Worm (Caenorhabditis elegans): ENCODE measurements around the gene D1005.5.

The D1005.5 gene

DNA sequence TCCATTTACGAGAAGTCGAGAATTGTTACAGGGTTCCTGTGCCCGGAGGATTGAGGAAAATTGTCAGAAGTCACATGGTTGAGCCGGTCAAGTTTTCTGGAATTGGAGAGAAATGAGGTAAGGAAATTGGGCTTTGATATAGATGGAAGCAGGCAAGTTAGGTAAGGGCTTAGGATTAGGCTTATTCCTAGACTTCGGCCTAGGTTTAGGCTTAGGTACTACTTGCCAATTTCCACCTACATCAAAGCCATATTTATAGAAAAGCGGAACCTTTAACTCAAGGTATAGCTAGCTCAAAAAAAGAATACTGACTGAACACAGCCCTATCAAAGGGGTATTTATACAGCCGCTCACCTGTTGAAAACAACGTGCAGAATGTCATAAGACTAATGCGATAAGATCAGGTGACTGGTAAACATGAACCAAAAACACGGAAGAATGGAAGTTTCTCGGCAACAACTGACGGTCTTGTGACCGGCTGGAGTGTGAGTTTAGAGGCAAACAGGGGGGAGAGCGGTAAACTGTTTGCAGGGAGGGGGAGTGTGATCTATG lies 31.8 kb upstream of the D1005.5 start (continued):
- peak; percentile 100 for TF ChIP-seq nhr-85 (tag)
- peak; percentile 75 for TF ChIP-seq nhr-11 (tag; optimal IDR thresholded peaks at IDR 0.05)
- TF ChIP-seq nhr-84 (tag; optimal IDR thresholded peaks at IDR 0.05) = no peak
- peak; percentile 91 for TF ChIP-seq irx-1 (tag; optimal IDR thresholded peaks at IDR 0.05)
- no peak for TF ChIP-seq ceh-90 (tag; optimal IDR thresholded peaks at IDR 0.05)
- TF ChIP-seq ztf-11 (tag; optimal IDR thresholded peaks at IDR 0.05) = peak in 1 of 2 experiments; percentile 20
- peak; percentile 88 for TF ChIP-seq lir-3 (tag; optimal IDR thresholded peaks at IDR 0.05; ENCODE audit: poor library complexity)
- no peak for TF ChIP-seq nhr-12 (tag; optimal IDR thresholded peaks at IDR 0.05)
- no peak for TF ChIP-seq zag-1 (tag; optimal IDR thresholded peaks at IDR 0.05)
- no peak for TF ChIP-seq fkh-4 (tag; optimal IDR thresholded peaks at IDR 0.05; ENCODE audit: borderline replicate concordance)
- peak; percentile 85 for TF ChIP-seq sup-37 (GFP tag; optimal IDR thresholded peaks at IDR 0.05)
- peak; percentile 86 for TF ChIP-seq nhr-77 (tag; optimal IDR thresholded peaks at IDR 0.05)
- peak; percentile 96 for TF ChIP-seq grh-1 (GFP tag; IDR thresholded peaks at IDR 0.05)
- peak; percentile 69 to 75 for TF ChIP-seq efl-1 (optimal IDR thresholded peaks at IDR 0.05)
- peak; percentile 47 to 97 for TF ChIP-seq efl-1 (GFP tag; optimal IDR thresholded peaks at IDR 0.05 in 1 of 2)
- TF ChIP-seq nhr-76 (tag; optimal IDR thresholded peaks at IDR 0.05) = no peak
- TF ChIP-seq ces-1 (GFP tag; optimal IDR thresholded peaks at IDR 0.05) = no peak
- peak; percentile 96 for TF ChIP-seq snu-23 (GFP tag; optimal IDR thresholded peaks at IDR 0.05)
- TF ChIP-seq nhr-47 (tag; optimal IDR thresholded peaks at IDR 0.05) = peak; percentile 92
- TF ChIP-seq xbp-1 (tag; optimal IDR thresholded peaks at IDR 0.05) = peak; percentile 82
- TF ChIP-seq unc-30 (tag; optimal IDR thresholded peaks at IDR 0.05) = no peak
- TF ChIP-seq egl-27 (tag; optimal IDR thresholded peaks at IDR 0.05) = peak in 1 of 2 experiments; percentile 8
- no peak for TF ChIP-seq egl-13 (tag; optimal IDR thresholded peaks at IDR 0.05)
- TF ChIP-seq lin-15B (tag; optimal IDR thresholded peaks at IDR 0.05) = no peak
- peak; percentile 82 for TF ChIP-seq lin-39 (tag; optimal IDR thresholded peaks at IDR 0.05)
- TF ChIP-seq fkh-8 (tag; optimal IDR thresholded peaks at IDR 0.05) = peak; percentile 17
- peak; percentile 64 for TF ChIP-seq zip-4 (GFP tag; optimal IDR thresholded peaks at IDR 0.05)
- peak; percentile 54; the same call in 1 of the 2 replicates for TF ChIP-seq unc-98 (GFP tag; IDR thresholded peaks at IDR 0.05)
- peak; percentile 58 to 92 for TF ChIP-seq lin-35 (GFP tag; optimal IDR thresholded peaks at IDR 0.05)
- TF ChIP-seq dpl-1 (GFP tag; optimal IDR thresholded peaks at IDR 0.05) = peak; percentile 62 to 75 (median 66)
- TF ChIP-seq ets-5 (GFP tag; IDR thresholded peaks at IDR 0.05) = no peak
- TF ChIP-seq C04F5.9 (tag; optimal IDR thresholded peaks at IDR 0.05) = peak; percentile 76
- peak; percentile 70 for TF ChIP-seq jun-1 (tag; optimal IDR thresholded peaks at IDR 0.05)

DNA sequence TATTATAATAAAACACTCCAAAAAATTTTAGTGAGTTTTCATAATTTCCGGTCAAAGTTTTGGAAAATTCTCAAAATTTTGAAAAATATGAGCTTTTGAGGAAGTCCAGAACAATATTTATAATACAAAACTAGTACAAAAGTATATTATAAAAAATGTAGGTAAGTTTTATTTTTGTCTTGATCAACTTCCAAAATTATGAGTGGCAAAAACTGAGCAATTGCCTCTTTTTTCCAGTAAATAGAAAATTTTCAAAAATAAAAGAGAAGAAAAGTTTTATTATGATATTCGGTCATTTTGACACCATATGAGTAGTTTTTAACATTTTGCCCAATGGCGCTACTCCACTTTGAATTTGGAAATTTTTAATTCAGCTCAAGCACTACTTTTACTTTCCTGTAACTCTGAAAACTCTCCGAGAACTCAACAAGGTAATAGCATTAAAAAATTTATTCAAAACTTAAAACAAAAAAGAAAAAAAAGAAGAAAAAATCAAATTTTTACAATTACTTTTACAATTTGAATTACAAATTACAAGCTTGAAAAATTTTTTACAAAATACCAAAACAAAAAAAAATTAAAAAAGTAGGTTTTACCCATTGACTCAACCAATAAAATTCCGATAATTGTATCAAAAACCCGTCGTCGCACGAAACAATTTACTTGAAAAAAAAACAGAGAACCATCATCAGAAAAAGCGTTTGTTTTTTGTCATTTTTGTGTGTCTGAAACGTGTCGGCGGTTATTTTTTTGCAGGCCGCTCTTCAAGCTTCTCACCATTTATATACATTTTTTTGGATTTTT lies 31.1 kb upstream of the D1005.5 start:
- peak; percentile 56 for TF ChIP-seq unc-130 (tag; optimal IDR thresholded peaks at IDR 0.05)
- TF ChIP-seq ztf-4 (tag; optimal IDR thresholded peaks at IDR 0.05) = peak; percentile 59
- peak; percentile 47 for TF ChIP-seq zip-4 (GFP tag; optimal IDR thresholded peaks at IDR 0.05)
- peak; percentile 77 for TF ChIP-seq vab-15 (tag; optimal IDR thresholded peaks at IDR 0.05)
- TF ChIP-seq nhr-19 (GFP tag; conservative IDR thresholded peaks at IDR 0.05) = peak; percentile 79
- peak; percentile 55 for TF ChIP-seq rnt-1 (tag; optimal IDR thresholded peaks at IDR 0.05)
- TF ChIP-seq pax-3 (tag; optimal IDR thresholded peaks at IDR 0.05) = peak; percentile 84
- peak in 1 of 3 experiments; percentile 16 for TF ChIP-seq ceh-82 (tag; optimal IDR thresholded peaks at IDR 0.05)
- peak; percentile 35 for TF ChIP-seq nhr-11 (tag; optimal IDR thresholded peaks at IDR 0.05)
- TF ChIP-seq grh-1 (GFP tag; IDR thresholded peaks at IDR 0.05) = peak; percentile 61
- TF ChIP-seq pqm-1 (tag; optimal IDR thresholded peaks at IDR 0.05) = no peak
- peak; percentile 69 for TF ChIP-seq C16A3.4 (tag; optimal IDR thresholded peaks at IDR 0.05)
- TF ChIP-seq tlp-1 (tag; optimal IDR thresholded peaks at IDR 0.05) = no peak
- TF ChIP-seq skn-1 (tag; optimal IDR thresholded peaks at IDR 0.05) = peak; percentile 94
- TF ChIP-seq ces-1 (GFP tag; optimal IDR thresholded peaks at IDR 0.05) = no peak
- no peak for TF ChIP-seq sptf-1 (tag; optimal IDR thresholded peaks at IDR 0.05)
- TF ChIP-seq ets-5 (GFP tag; IDR thresholded peaks at IDR 0.05) = no peak
- peak; percentile 80 for TF ChIP-seq nhr-90 (tag; optimal IDR thresholded peaks at IDR 0.05; ENCODE audit: poor library complexity)
- TF ChIP-seq nhr-85 (tag) = peak; percentile 85
- peak; percentile 94 for TF ChIP-seq ama-1 (optimal IDR thresholded peaks at IDR 0.05)
- no peak for TF ChIP-seq snpc-4 (tag; optimal IDR thresholded peaks at IDR 0.05)
- TF ChIP-seq lin-14 (GFP tag; optimal IDR thresholded peaks at IDR 0.05) = peak; percentile 47
- TF ChIP-seq nhr-12 (tag; optimal IDR thresholded peaks at IDR 0.05) = no peak
- TF ChIP-seq pag-3 (tag; optimal IDR thresholded peaks at IDR 0.05; ENCODE audit: borderline replicate concordance, insufficient read depth) = no peak
